Fruit fly (Drosophila melanogaster) Kc167 (cell line): ENCODE data around the gene NANS.

Source experiments
- Myc ChIP-seq: fragments of >200 bp; optimal IDR thresholded peaks from 2 replicates; lab custom pipeline; 2017; ENCODE audit warnings: missing external identifiers
- Sin3A ChIP-seq: fragments of >200 bp; optimal IDR thresholded peaks from 2 replicates; lab custom pipeline; 2018; ENCODE audit warnings: missing external identifiers
- insv ChIP-seq: fragments of >200 bp; optimal IDR thresholded peaks from 3 replicates; lab custom pipeline; 2018; ENCODE audit warnings: missing external identifiers
- psq ChIP-seq: fragments of >200 bp; optimal IDR thresholded peaks from 2 replicates; lab custom pipeline; 2017; ENCODE audit warnings: missing external identifiers
- ttk ChIP-seq: sonication (Bioruptor generic); optimal IDR thresholded peaks from 2 replicates; lab custom pipeline; 2017; ENCODE audit warnings: missing external identifiers

dm6 chr3R:12425510-12426309 lies 668 bp upstream of the NANS start, which contains the start of gene Pp1-87B:
- no peak for TF ChIP-seq Myc (lab: Kevin White, UChicago)
- peak; percentile 100 for TF ChIP-seq psq
- TF ChIP-seq ttk (lab: Kevin White, UChicago): no peak
- TF ChIP-seq insv (lab: Kevin White, UChicago): no peak
- peak; percentile 32 for TF ChIP-seq Sin3A
